Worm (Caenorhabditis elegans): Measurements from ENCODE around the gene srx-118.

Gene srx-118

ce11 chrII:12506511-12506910 is 19.1 kb upstream of the srx-118 start:
- TF ChIP-seq pes-1 (GFP tag; IDR thresholded peaks at IDR 0.05) = no peak

- TF ChIP-seq scrt-1 (GFP tag; IDR thresholded peaks at IDR 0.05) = no peak
- TF ChIP-seq hnd-1 (tag; optimal IDR thresholded peaks at IDR 0.05) = no peak
- no peak for TF ChIP-seq ets-7 (tag; optimal IDR thresholded peaks at IDR 0.05)
- no peak for TF ChIP-seq sea-1 (GFP tag; conservative IDR thresholded peaks at IDR 0.05)
- TF ChIP-seq ceh-36 (tag; optimal IDR thresholded peaks at IDR 0.05) = no peak
- no peak for TF ChIP-seq tbx-37 (GFP tag; conservative IDR thresholded peaks at IDR 0.05)
- no peak for TF ChIP-seq hmbx-1 (tag; optimal IDR thresholded peaks at IDR 0.05)
- TF ChIP-seq ceh-13 (GFP tag; optimal IDR thresholded peaks at IDR 0.05) = no peak
- no peak for TF ChIP-seq hmg-4 (GFP tag; optimal IDR thresholded peaks at IDR 0.05)
- no peak for TF ChIP-seq tra-4 (tag; optimal IDR thresholded peaks at IDR 0.05)
- no peak for TF ChIP-seq aly-1 (tag; optimal IDR thresholded peaks at IDR 0.05)
- TF ChIP-seq F13C5.2 (tag; optimal IDR thresholded peaks at IDR 0.05) = no peak
- TF ChIP-seq flt-1 (GFP tag; IDR thresholded peaks at IDR 0.05) = no peak
- TF ChIP-seq tbx-11 (GFP tag; IDR thresholded peaks at IDR 0.05) = no peak
- TF ChIP-seq ama-1 (optimal IDR thresholded peaks at IDR 0.05) = no peak
- no peak for TF ChIP-seq B0310.2 (tag; optimal IDR thresholded peaks at IDR 0.05)
- no peak for TF ChIP-seq pes-1 (GFP tag; IDR thresholded peaks at IDR 0.05)
These were observed 18.6 kb upstream of the srx-118 start, which contains the start of gene srh-68 for ce11 chrII:12507038-12507437. TSS of gene srh-68 (plus strand) at chrII:12507338.

- TF ChIP-seq scrt-1 (GFP tag; IDR thresholded peaks at IDR 0.05) (no peak), tbx-11 (GFP tag; IDR thresholded peaks at IDR 0.05) (no peak), ceh-36 (tag; optimal IDR thresholded peaks at IDR 0.05) (no peak), tra-4 (tag; optimal IDR thresholded peaks at IDR 0.05) (no peak), hmbx-1 (tag; optimal IDR thresholded peaks at IDR 0.05) (no peak), hnd-1 (tag; optimal IDR thresholded peaks at IDR 0.05) (no peak), ama-1 (optimal IDR thresholded peaks at IDR 0.05) (no peak), F13C5.2 (tag; optimal IDR thresholded peaks at IDR 0.05) (no peak), flt-1 (GFP tag; IDR thresholded peaks at IDR 0.05) (no peak), aly-1 (tag; optimal IDR thresholded peaks at IDR 0.05) (no peak), B0310.2 (tag; optimal IDR thresholded peaks at IDR 0.05) (no peak), hmg-4 (GFP tag; optimal IDR thresholded peaks at IDR 0.05) (no peak), ceh-13 (GFP tag; optimal IDR thresholded peaks at IDR 0.05) (no peak), pes-1 (GFP tag; IDR thresholded peaks at IDR 0.05) (no peak), tbx-37 (GFP tag; conservative IDR thresholded peaks at IDR 0.05) (no peak), ets-7 (tag; optimal IDR thresholded peaks at IDR 0.05) (no peak), sea-1 (GFP tag; conservative IDR thresholded peaks at IDR 0.05) (no peak)
These were observed 17.0 kb upstream of the srx-118 start, which contains the start of gene srh-67 for ce11 chrII:12508650-12509049. TSS of gene srh-67 (plus strand) at chrII:12508950.

- TF ChIP-seq tbx-37 (GFP tag; conservative IDR thresholded peaks at IDR 0.05) (no peak), F13C5.2 (tag; optimal IDR thresholded peaks at IDR 0.05) (no peak), sea-1 (GFP tag; conservative IDR thresholded peaks at IDR 0.05) (no peak), pes-1 (GFP tag; IDR thresholded peaks at IDR 0.05) (no peak), hmbx-1 (tag; optimal IDR thresholded peaks at IDR 0.05) (no peak), hmg-4 (GFP tag; optimal IDR thresholded peaks at IDR 0.05) (no peak), aly-1 (tag; optimal IDR thresholded peaks at IDR 0.05) (no peak)
These were observed 13.8 kb upstream of the srx-118 start, which contains the start of gene srh-73 for ce11 chrII:12511866-12512265. TSS of gene srh-73 (plus strand) at chrII:12512166.

- no peak for TF ChIP-seq tbx-37 (GFP tag; conservative IDR thresholded peaks at IDR 0.05)
- TF ChIP-seq ama-1 (optimal IDR thresholded peaks at IDR 0.05) = no peak
- TF ChIP-seq pes-1 (GFP tag; IDR thresholded peaks at IDR 0.05) = no peak
- no peak for TF ChIP-seq ets-7 (tag; optimal IDR thresholded peaks at IDR 0.05)
- TF ChIP-seq hmg-4 (GFP tag; optimal IDR thresholded peaks at IDR 0.05) = no peak
- TF ChIP-seq scrt-1 (GFP tag; IDR thresholded peaks at IDR 0.05) = no peak
These were observed 11.0 kb upstream of the srx-118 start, which contains the start of gene srh-69 for ce11 chrII:12514620-12515019. TSS of gene srh-69 (minus strand) at chrII:12514720.

- TF ChIP-seq ets-7 (tag; optimal IDR thresholded peaks at IDR 0.05) (no peak), aly-1 (tag; optimal IDR thresholded peaks at IDR 0.05) (no peak)
These were observed 9.3 kb upstream of the srx-118 start, which contains the start of gene srh-61 for ce11 chrII:12516313-12516712. TSS of gene srh-61 (minus strand) at chrII:12516413.

ce11 chrII:12518008-12518407 is 7.6 kb upstream of the srx-118 start:
- no peak for TF ChIP-seq hmg-4 (GFP tag; optimal IDR thresholded peaks at IDR 0.05)

- TF ChIP-seq F13C5.2 (tag; optimal IDR thresholded peaks at IDR 0.05) = no peak
- TF ChIP-seq ceh-13 (GFP tag; optimal IDR thresholded peaks at IDR 0.05) = no peak
- no peak for TF ChIP-seq sea-1 (GFP tag; conservative IDR thresholded peaks at IDR 0.05)
- TF ChIP-seq hnd-1 (tag; optimal IDR thresholded peaks at IDR 0.05) = no peak
- no peak for TF ChIP-seq flt-1 (GFP tag; IDR thresholded peaks at IDR 0.05)
- TF ChIP-seq ceh-36 (tag; optimal IDR thresholded peaks at IDR 0.05) = no peak
- no peak for TF ChIP-seq tra-4 (tag; optimal IDR thresholded peaks at IDR 0.05)
- no peak for TF ChIP-seq tbx-11 (GFP tag; IDR thresholded peaks at IDR 0.05)
- no peak for TF ChIP-seq tbx-37 (GFP tag; conservative IDR thresholded peaks at IDR 0.05)
- TF ChIP-seq scrt-1 (GFP tag; IDR thresholded peaks at IDR 0.05) = no peak
- TF ChIP-seq ets-7 (tag; optimal IDR thresholded peaks at IDR 0.05) = no peak
- TF ChIP-seq aly-1 (tag; optimal IDR thresholded peaks at IDR 0.05) = no peak
- TF ChIP-seq hmbx-1 (tag; optimal IDR thresholded peaks at IDR 0.05) = no peak
- no peak for TF ChIP-seq hmg-4 (GFP tag; optimal IDR thresholded peaks at IDR 0.05)
- no peak for TF ChIP-seq pes-1 (GFP tag; IDR thresholded peaks at IDR 0.05)
- TF ChIP-seq B0310.2 (tag; optimal IDR thresholded peaks at IDR 0.05) = no peak
- no peak for TF ChIP-seq ama-1 (optimal IDR thresholded peaks at IDR 0.05)
These were observed 6.7 kb upstream of the srx-118 start, which contains the start of gene srh-70 for ce11 chrII:12518809-12519344. TSS of gene srh-70 (minus strand) at chrII:12518859.

Measured in whole organism, early embryonic.